Worm (Caenorhabditis elegans): Measurements from ENCODE around the gene ZK930.7.

DNA sequence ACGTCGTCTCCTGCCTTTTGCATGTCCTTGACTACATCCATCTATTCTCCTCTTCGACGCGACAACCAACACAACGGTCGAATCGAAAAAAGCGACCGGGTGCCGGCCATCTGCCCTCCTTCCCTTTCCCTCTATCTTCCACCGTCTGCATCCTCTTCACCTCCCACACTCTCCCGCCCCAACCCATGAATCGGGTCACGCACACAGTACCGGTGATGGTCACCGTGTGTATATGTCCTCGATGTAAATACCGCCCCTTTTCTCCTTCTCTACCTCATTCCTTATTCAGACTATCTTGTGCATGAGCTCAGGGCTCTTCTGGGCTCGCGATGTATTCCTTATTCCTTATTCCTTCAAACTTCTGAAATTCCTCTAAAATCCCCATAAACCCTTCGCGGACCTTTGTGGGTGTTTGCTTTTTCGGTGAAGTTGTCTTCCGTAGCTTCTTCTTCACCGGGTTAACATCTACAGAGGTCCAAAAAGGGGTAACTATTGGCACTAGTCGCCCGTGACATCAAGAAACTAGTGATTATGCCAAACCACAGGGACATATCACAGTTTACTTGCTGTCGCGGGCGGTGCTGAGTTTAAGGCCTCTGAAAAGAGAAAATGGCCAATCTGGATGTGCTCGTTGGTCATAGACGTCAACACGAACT, 24.9 kb upstream of the ZK930.7 start:
- TF ChIP-seq unc-62 (GFP tag; optimal IDR thresholded peaks at IDR 0.05), result no peak
- no peak for TF ChIP-seq blmp-1 (tag; optimal IDR thresholded peaks at IDR 0.05; ENCODE audit: insufficient read depth)
- no peak for TF ChIP-seq fos-1 (tag; optimal IDR thresholded peaks at IDR 0.05)
- TF ChIP-seq R02D3.7 (tag; optimal IDR thresholded peaks at IDR 0.05), result no peak
- TF ChIP-seq mdl-1 (tag; optimal IDR thresholded peaks at IDR 0.05), result no peak
- no peak for TF ChIP-seq ztf-11 (tag; optimal IDR thresholded peaks at IDR 0.05)
- no peak for TF ChIP-seq nhr-77 (tag; optimal IDR thresholded peaks at IDR 0.05)
- no peak for TF ChIP-seq elt-1 (tag; optimal IDR thresholded peaks at IDR 0.05)
